Fruit fly (Drosophila melanogaster): ENCODE data around the gene CG14054.

Gene CG14054

DNA sequence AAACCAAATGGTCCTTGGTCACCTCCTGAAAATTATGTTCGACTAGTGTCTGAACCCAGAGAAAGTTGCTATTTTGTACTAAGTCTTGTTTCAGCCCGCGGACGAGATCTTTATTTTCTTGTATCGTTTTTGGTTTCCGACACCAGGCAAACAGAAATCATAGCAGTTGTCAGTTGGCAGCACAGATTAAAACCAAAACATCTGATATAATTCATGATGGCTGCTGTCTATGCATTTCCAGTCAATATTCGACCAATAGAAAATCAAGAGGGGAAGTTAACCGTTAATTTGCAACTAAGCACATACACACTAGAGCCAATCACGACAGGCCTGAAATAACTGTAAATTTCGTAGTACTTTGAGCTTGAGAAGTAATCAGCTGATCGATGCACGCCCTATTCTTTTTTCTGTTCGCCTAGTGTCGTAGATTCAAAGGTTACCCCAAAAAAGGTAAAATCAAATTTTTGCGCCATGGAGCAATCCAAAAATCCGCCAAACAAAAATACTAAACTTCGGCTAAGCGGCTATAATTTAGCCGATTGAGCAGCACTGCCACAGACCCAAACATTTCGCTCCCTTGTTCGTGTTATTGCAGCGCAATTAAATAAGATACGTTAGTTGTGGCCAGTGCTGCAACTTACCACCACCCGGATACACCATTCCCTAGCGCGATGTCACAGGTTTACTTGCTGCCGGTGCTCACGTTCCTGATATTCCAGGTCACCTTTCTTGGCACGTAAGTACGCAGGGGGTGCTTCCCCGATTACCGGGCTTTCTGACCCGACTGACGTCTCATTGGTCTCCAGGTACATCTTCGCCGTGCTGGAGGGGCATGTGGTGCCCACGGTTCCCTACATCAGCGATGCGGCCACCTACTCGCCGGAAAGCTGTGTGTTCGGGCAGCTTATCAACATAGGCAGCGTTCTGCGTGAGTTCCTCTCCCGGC, 10.5 kb upstream of the CG14054 start, which contains the start of gene CG4025:
Gene CG4025 (plus strand): TSS at position 555 of the 946 bp plus-strand sequence.
- no peak for TF ChIP-seq noc (tag; optimal IDR thresholded peaks at IDR 0.05)

DNA sequence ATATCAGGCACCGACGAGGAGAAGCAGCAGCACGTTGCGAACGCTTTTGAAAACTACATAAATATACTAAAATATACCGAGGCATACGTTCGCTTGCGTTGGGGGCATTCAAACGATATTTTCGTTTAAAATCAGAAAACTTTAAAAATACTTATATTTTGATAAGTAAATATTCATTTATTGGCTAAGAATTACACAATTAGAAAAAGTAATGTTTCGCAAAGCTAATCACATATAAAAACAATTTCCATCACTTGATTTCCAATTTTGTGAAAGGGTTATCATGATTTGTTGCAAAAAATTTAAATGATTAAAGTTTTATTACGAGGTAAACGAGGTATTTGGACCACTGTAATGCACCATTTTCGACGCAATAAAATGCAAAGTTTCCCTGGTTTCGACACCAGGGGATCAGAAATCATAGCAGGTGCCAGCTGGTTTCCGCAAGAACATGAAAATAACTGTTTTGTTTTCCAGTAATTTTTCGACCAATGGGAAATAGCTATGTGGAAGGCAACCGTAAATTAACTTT, 9.8 kb upstream of the CG14054 start, which contains the start of gene CG4045:
Gene CG4045 (minus strand): TSS at position 55 of the 532 bp plus-strand sequence.
- no peak for TF ChIP-seq noc (tag; optimal IDR thresholded peaks at IDR 0.05)

DNA sequence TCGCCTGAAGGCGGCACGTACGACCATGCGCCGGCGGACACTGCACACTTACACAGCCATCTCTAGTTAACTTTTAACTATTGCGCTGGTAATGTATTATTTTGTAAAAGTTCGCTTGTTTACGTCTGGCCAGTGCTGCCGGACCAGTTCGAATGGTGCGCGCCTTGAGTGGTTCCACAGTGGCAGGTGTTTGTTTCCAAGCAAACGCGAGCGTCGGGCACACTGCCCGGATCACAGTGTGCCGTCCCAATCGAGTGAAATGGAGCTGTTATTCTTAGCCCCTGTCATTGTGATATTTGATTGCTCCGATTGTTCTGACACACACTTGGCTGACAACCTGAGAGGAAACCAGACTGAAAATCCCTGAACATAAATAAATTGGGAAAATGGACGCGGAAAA, 7.2 kb upstream of the CG14054 start, which contains the start of gene CG4199:
Gene CG4199 (minus strand): TSS at position 159 of the 400 bp plus-strand sequence.
- no peak for TF ChIP-seq noc (tag; optimal IDR thresholded peaks at IDR 0.05)

DNA sequence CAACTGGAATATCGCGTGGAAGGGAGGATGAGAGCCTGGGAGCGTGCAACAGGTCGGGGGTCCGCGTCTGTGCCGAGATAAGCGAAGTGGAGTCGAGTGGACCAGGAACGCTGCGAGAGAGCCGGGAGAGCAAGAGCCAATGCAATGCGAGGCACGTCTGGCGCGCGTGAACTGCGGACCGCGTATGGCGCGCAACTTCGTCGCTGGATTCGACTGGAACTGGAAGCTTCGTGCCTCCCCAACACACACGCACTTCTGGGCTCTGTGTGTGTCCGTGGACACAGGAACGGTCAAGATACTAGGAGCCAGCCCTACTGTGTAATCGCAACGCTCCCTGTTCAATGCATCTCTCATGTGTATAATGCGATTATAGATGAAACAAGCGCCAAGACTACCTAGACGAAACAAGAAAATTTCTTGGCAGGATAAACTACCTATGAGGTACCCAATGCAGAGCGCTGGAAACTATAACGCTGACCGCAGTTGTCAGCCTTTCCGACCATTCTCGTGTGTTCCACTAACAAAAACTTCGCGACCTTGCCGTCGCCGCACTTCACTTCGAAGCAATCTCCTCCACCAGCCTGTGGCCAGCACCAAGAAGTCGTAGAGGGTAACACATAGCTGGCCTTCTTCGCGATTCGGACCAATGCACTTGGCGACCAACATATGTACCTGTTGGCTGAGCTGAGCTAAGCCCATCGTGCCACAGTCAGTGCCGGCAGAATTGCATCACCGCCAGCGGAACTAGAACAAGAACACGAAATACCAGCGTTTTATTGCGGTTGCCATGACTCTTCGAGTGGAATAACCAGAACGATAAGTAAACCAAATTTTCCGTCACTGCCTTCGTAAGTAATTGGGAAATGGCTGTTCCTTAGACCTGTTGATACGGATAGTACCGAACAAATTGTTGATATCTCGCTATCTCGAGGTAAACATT, 6.0 kb upstream of the CG14054 start, which contains the start of gene Rtca:
Gene Rtca (plus strand): TSS at position 536 of the 940 bp plus-strand sequence.
- peak; percentile 66 for TF ChIP-seq noc (tag; optimal IDR thresholded peaks at IDR 0.05)

DNA sequence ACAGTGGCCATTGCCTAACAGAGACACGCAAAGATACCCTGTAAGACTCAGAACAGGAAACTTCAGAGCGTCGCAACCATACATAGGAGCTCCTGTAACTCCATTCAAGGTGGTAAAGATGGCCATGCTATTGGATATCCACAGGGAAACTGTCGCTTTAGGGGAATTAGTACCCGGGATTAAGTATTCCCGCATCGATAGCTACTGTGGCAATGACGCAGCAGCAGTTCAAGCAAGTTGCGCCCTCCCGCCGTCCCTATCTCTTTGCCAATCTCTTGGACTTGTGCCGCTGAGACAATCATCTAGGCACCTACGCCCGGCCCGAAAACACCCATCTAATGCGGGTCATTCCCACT, 4.5 kb upstream of the CG14054 start:
- TF ChIP-seq noc (tag; optimal IDR thresholded peaks at IDR 0.05) = peak; percentile 84

DNA sequence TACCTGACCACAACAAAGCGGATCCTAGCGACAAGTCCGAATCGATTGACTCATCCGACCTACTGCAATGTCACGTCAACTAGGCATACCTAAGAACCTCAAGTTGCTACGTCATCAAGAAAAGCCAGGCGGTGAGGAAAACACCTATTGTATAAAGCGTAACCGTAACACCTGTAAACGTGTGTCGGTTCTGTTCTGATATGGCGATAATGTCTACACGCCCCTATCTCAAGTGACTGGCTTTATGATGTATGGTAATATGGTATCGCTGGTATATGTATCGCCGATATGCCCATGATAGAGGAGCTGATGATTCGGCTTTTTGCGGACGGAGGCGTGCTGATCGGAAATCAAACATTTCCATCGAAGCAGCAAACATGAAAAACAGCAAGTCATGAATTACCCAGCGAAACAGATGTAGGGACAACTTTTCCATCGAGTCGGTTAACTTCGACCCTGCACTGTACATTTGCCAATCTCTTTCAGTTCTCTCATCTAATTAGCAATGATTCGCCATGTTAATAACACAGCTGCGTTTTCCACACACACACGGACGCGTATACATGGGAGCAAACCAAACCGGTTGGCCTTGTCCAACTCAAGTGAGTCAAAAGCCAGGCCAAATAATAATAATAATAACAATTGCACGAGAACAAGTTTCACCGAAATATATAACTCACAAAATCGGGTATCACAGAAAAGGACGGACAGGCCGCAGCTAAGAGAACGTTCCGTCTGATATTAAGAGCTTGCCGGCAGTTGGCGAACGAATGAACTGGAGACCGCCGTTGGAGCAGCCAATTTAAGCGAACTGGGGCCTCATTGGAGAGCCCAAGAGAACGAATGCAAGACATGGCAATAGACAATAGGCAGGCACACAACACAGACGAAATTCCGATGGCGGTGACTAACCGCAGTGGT, 3.9 kb upstream of the CG14054 start:
- peak; percentile 6 for TF ChIP-seq noc (tag; optimal IDR thresholded peaks at IDR 0.05)

DNA sequence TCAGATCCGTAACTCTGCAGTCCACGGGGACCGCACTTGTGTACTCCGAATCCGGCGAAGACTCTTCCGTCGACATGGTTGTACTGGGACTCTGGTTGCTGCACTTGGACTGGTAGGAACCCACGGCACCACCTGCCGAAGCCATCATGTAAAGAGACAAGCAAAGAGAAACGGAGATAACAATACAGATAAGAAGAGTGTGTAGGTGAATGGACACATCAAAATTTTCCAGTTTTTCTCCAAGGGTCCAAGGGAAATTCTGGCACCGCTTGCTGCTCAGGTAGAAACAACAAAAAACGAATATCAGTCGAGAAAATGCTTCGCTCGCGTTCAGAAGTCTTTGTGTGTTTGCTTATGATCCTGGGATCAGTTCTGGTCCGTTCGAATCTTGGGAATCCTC, 2.1 kb upstream of the CG14054 start, which contains the start of gene CG4194:
Gene CG4194 (plus strand): TSS at position 301 of the 400 bp plus-strand sequence.
- TF ChIP-seq noc (tag; optimal IDR thresholded peaks at IDR 0.05) = no peak

DNA sequence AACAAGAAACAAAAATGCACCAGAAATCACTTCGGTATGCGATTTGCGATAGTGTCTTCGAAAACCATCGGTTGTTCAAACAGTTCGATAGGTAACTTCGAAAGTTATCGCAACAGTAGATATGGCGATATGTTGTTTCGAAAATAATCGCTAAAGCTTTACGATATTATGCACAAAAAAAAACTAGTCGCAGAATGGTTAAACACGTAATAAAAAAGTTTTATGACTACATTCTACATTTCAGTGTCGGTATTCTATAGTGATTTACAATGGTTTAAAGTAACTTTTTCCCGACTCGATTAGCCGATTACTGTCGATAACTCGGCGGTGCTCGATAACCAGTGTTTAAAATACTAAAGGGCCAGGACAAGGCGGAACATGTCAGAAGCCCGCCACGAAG, 1.1 kb downstream of the CG14054 start, which contains the start of gene CG4281:
Gene CG4281 (minus strand): TSS at position 70 of the 400 bp plus-strand sequence.
- TF ChIP-seq noc (tag; optimal IDR thresholded peaks at IDR 0.05) = no peak

DNA sequence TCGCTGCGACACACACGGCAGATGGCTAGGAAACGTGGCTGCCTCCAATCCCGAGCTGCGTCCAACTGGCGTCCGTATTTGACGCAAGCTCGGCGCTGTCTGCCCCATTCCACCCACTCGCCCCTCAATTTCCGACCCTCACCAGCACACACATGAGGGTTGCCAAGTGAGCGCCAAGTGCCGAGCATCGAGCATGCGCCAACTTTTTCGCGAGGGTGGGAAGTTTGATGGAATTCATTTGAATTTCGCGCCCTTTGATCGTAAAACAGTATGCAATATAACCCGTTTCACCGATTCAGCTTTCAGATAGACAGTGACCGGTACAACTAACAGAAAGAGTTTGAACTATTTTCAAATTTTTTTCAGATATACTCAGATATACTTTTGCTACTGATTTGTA, 4.3 kb downstream of the CG14054 start, which contains the start of gene Sik2:
Gene Sik2 (minus strand): TSS at position 67 of the 400 bp plus-strand sequence.
- TF ChIP-seq noc (tag; optimal IDR thresholded peaks at IDR 0.05) = no peak

DNA sequence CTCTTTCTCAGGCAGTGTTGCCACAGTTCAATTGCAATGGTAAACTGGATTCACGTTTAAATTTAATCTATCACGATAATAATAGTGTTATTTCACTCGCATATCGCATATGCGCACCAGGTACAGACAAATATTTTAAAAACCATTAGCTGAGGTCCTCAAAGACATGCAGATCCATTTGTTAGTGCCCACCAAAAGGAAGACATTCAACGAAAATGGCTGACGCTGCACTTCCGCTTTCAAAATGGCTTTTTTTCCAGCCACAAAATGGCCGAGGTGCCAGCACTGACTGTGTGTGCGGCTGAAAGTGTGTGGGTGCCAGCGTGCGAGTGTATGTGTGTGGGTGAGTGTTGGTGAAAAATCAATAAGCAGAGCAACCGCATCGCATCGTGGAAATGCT, 5.0 kb downstream of the CG14054 start:
- no peak for TF ChIP-seq noc (tag; optimal IDR thresholded peaks at IDR 0.05)

DNA sequence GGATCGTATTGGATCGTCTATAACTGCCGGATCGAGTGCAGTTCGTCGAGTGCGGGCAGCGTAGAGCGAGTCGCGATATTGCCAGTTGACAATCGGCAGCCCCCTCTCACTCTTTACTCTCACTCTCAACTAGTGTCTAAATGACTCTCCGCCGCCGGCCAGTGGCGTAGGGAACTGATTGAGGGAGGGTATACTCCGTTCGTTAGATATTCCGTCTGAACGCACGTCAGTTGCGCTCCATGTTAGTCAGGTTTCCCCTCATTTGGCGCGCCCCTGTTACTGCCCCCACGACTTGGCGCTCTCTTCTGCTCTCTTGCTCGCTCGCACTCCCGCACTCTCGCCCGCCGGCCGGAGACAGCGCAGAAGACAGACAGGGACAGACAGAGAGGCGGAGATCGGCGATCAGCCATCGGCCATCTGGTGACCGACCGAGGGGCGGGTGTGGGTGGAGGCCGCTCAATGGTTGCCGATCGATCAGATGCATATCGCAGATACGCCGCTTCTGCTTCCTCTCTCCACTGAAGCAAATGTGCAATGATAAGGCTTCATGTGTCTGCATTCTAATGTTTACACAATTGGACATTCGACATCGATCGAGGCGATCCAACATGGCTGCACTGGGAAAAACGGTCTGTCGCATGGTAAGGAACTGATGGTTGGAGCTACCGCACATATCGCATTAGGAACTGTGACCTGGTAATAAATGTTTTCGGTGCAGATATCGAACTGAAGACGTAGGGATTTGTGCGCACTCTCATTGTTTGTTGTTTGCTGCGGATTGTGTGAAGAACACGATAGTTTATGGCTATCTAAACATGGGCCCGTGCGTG, 15.9 kb downstream of the CG14054 start, which contains the start of gene moody:
Gene moody (minus strand): TSS at position 51 of the 830 bp plus-strand sequence.
- peak; percentile 96 for TF ChIP-seq noc (tag; optimal IDR thresholded peaks at IDR 0.05)

DNA sequence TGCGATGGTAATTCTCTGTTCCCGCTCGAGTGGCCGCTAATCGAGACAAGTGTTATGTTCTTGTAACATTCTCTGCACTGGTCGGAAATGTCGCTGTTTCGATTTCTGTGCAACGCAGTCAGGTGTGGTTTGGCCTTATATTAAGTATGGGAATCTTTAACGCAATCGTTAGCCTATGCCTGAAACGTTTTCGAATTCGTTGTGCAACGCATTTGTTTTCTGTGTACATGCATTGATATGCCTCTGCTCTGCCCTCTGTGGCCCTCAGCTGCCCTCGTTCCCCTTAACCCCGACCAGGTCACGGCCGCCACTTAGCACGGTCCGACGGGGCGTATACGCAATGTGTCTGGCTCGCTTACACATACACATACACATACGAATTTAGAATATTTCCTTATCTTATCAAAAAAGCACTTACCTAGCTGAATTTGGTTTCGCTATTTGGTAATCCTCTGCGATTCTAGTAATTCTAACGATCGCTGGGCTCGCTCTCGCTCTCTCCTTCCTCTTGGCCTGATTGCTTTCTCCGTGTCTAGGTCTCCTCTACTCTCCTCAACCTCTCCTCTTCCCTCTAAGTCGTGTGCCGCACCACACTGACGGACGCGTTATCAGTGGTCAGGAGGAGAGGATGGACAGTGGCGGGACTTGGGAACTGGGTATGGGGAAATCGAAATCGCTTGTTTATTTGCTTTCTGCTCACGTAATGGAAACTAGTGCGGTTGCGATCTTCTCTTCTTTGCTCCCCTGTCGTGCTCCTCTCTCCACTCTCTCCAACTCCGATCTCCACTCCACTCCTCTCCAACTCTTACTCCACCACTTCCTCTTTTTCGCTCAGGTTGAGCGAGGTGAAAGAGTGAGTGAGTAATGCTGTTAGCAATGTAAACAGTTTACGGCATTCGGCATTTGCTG, 17.1 kb downstream of the CG14054 start:
- TF ChIP-seq noc (tag; optimal IDR thresholded peaks at IDR 0.05) = peak; percentile 30

Data from whole organism, larva.